Fruit fly (Drosophila melanogaster): ENCODE measurements around the gene gny.

The gny gene

dm6 chr2L:10405008-10405654, 25.2 kb downstream of the gny start, which contains the start of the genes CG17768, LSm-4 and Ir31a (continued):
- TF ChIP-seq CG10565 (GFP tag; optimal IDR thresholded peaks at IDR 0.05) (no peak), Fer1 (GFP tag; optimal IDR thresholded peaks at IDR 0.05) (no peak), tna (GFP tag; IDR thresholded peaks at IDR 0.05; ENCODE audit: partially characterized antibody) (peak; percentile 45; the same call in 1 of the 2 replicates), CG18476 (GFP tag; optimal IDR thresholded peaks at IDR 0.05) (no peak), CG12219 (GFP tag; optimal IDR thresholded peaks at IDR 0.05) (no peak), Abd-B (GFP tag; optimal IDR thresholded peaks at IDR 0.05) (no peak), CG16813 (GFP tag; IDR thresholded peaks at IDR 0.05; ENCODE audit: partially characterized antibody) (peak; percentile 72), Bgb (GFP tag; IDR thresholded peaks at IDR 0.05; ENCODE audit: partially characterized antibody) (peak; percentile 80), CG16779 (GFP tag; IDR thresholded peaks at IDR 0.05) (no peak), amos (GFP tag; IDR thresholded peaks at IDR 0.05; ENCODE audit: partially characterized antibody) (peak; percentile 83; the same call in 1 of the 2 replicates), chn (GFP tag; optimal IDR thresholded peaks at IDR 0.05) (no peak), cg (GFP tag; optimal IDR thresholded peaks at IDR 0.05) (no peak), CHES-1-like (GFP tag; optimal IDR thresholded peaks at IDR 0.05) (no peak), CG2116 (GFP tag; optimal IDR thresholded peaks at IDR 0.05) (peak; percentile 26), crol (GFP tag; IDR thresholded peaks at IDR 0.05) (no peak), vnd (GFP tag; IDR thresholded peaks at IDR 0.05; ENCODE audit: partially characterized antibody) (peak; percentile 59; the same call in 2 of the 3 replicates), dmrt99B (tag; optimal IDR thresholded peaks at IDR 0.05) (no peak), CG12659 (GFP tag; optimal IDR thresholded peaks at IDR 0.05) (peak; percentile 25), CG6689 (GFP tag; IDR thresholded peaks at IDR 0.05) (no peak), CG13775 (GFP tag; optimal IDR thresholded peaks at IDR 0.05) (no peak), CG4617 (GFP tag; optimal IDR thresholded peaks at IDR 0.05; ENCODE audit: borderline replicate concordance) (peak; percentile 40), CG9797 (GFP tag; optimal IDR thresholded peaks at IDR 0.05) (no peak), CG8924 (tag; optimal IDR thresholded peaks at IDR 0.05) (peak; percentile 25), D19B (GFP tag; optimal IDR thresholded peaks at IDR 0.05) (no peak), stwl (tag; optimal IDR thresholded peaks at IDR 0.05) (peak; percentile 18), Fer2 (tag; optimal IDR thresholded peaks at IDR 0.05) (no peak), crp (GFP tag; optimal IDR thresholded peaks at IDR 0.05) (no peak), nmo (GFP tag; optimal IDR thresholded peaks at IDR 0.05) (peak; percentile 2), Atf3 (GFP tag; optimal IDR thresholded peaks at IDR 0.05) (no peak), sna (GFP tag; IDR thresholded peaks at IDR 0.05; ENCODE audit: partially characterized antibody) (peak; percentile 66; the same call in 1 of the 2 replicates), ssp (GFP tag; IDR thresholded peaks at IDR 0.05) (no peak), HLH4C (GFP tag; IDR thresholded peaks at IDR 0.05; ENCODE audit: partially characterized antibody) (peak; percentile 70), MESR4 (GFP tag; optimal IDR thresholded peaks at IDR 0.05) (peak; percentile 42), ewg (GFP tag; optimal IDR thresholded peaks at IDR 0.05) (no peak), NC2β (GFP tag; optimal IDR thresholded peaks at IDR 0.05) (no peak), zf30C (GFP tag; optimal IDR thresholded peaks at IDR 0.05) (no peak), knrl (GFP tag; IDR thresholded peaks at IDR 0.05; ENCODE audit: partially characterized antibody) (peak; percentile 81), CG17328 (GFP tag; IDR thresholded peaks at IDR 0.05) (no peak), CG14860 (GFP tag; IDR thresholded peaks at IDR 0.05; ENCODE audit: partially characterized antibody) (peak; percentile 68), Sry-δ (GFP tag; optimal IDR thresholded peaks at IDR 0.05) (peak; percentile 72), gsb (GFP tag; IDR thresholded peaks at IDR 0.05) (no peak), Dref (GFP tag; IDR thresholded peaks at IDR 0.05) (peak; percentile 66), hb (GFP tag; IDR thresholded peaks at IDR 0.05; ENCODE audit: partially characterized antibody) (peak; percentile 68), Scr (GFP tag; IDR thresholded peaks at IDR 0.05; ENCODE audit: partially characterized antibody) (peak; percentile 87), CG7963 (GFP tag; IDR thresholded peaks at IDR 0.05; ENCODE audit: partially characterized antibody) (peak; percentile 39; the same call in 1 of the 3 replicates), Ada2b (GFP tag; IDR thresholded peaks at IDR 0.05) (no peak), Opbp (GFP tag; IDR thresholded peaks at IDR 0.05; ENCODE audit: partially characterized antibody) (peak; percentile 60; the same call in 2 of the 3 replicates)
